Fruit fly (Drosophila melanogaster) whole organism, prepupa: Measurements from ENCODE around the gene CG43965.

Source experiments
- Blimp-1 ChIP-seq: fragments of 200-800 bp; sonication (Bioruptor generic); optimal IDR thresholded peaks from 3 replicates; lab custom pipeline; 2017; ENCODE audit warnings: missing biosample characterization, missing genetic modification characterization, mild to moderate bottlenecking, moderate library complexity, missing genetic modification reagents
- CG10631 ChIP-seq: fragments of 200-800 bp; sonication (Bioruptor generic); optimal IDR thresholded peaks from 2 replicates; lab custom pipeline; 2016; ENCODE audit warnings: missing biosample characterization, missing genetic modification characterization
- CG10669 ChIP-seq: fragments of 200-800 bp; sonication (Bioruptor generic); optimal IDR thresholded peaks from 3 replicates; lab custom pipeline; 2018; ENCODE audit warnings: missing biosample characterization, mild to moderate bottlenecking, missing genetic modification characterization, moderate library complexity
- CG11294 ChIP-seq: fragments of 200-800 bp; sonication (Bioruptor generic); IDR thresholded peaks from 2 replicates; pipeline ENCODE4 v1.3.6; 2022; ENCODE audit warnings: missing biosample characterization, missing genetic modification characterization
- CG11902 ChIP-seq: fragments of 200-800 bp; sonication (Bioruptor generic); optimal IDR thresholded peaks from 3 replicates; lab custom pipeline; 2016; ENCODE audit warnings: missing biosample characterization, missing genetic modification characterization
- CG1621 ChIP-seq: fragments of 200-800 bp; sonication (Bioruptor generic); optimal IDR thresholded peaks from 3 replicates; lab custom pipeline; 2018; ENCODE audit warnings: missing biosample characterization, mild to moderate bottlenecking, missing genetic modification characterization
- CG3032 ChIP-seq: fragments of 200-800 bp; optimal IDR thresholded peaks from 2 replicates; lab custom pipeline; 2019; ENCODE audit warnings: missing biosample characterization, mild to moderate bottlenecking, missing genetic modification characterization, moderate library complexity
- CG31627 ChIP-seq: fragments of 200-800 bp; sonication (Bioruptor generic); optimal IDR thresholded peaks from 3 replicates; lab custom pipeline; 2016; ENCODE audit warnings: missing biosample characterization, missing genetic modification characterization
- CG34406 ChIP-seq: fragments of 200-800 bp; sonication (Bioruptor generic); optimal IDR thresholded peaks from 3 replicates; lab custom pipeline; 2016; ENCODE audit warnings: missing biosample characterization, missing genetic modification characterization
- CG3919 ChIP-seq: fragments of 200-800 bp; sonication (Bioruptor generic); optimal IDR thresholded peaks from 3 replicates; lab custom pipeline; 2016; ENCODE audit warnings: missing biosample characterization, missing genetic modification characterization
- CG4318 ChIP-seq: fragments of 200-800 bp; sonication (Bioruptor generic); optimal IDR thresholded peaks from 3 replicates; lab custom pipeline; 2017; ENCODE audit warnings: missing biosample characterization, mild to moderate bottlenecking, missing genetic modification characterization
- CG6276 ChIP-seq: fragments of 200-800 bp; sonication (Bioruptor generic); optimal IDR thresholded peaks from 2 replicates; lab custom pipeline; 2017; ENCODE audit warnings: missing biosample characterization, mild to moderate bottlenecking, missing genetic modification characterization
- CG6808 ChIP-seq: fragments of 200-800 bp; sonication (Bioruptor generic); optimal IDR thresholded peaks from 3 replicates; lab custom pipeline; 2017; ENCODE audit warnings: missing biosample characterization, missing genetic modification characterization, mild to moderate bottlenecking, moderate library complexity, missing genetic modification reagents
- CG7368 ChIP-seq: fragments of 200-800 bp; sonication (Bioruptor generic); optimal IDR thresholded peaks from 3 replicates; lab custom pipeline; 2016; ENCODE audit warnings: missing biosample characterization, missing genetic modification characterization
- CG8119 ChIP-seq: fragments of 200-800 bp; sonication (Bioruptor generic); IDR thresholded peaks from 3 replicates; pipeline ENCODE4 v1.3.6; 2022; ENCODE audit warnings: missing biosample characterization, missing genetic modification characterization
- CG8319 ChIP-seq: fragments of 200-800 bp; sonication (Bioruptor generic); optimal IDR thresholded peaks from 3 replicates; lab custom pipeline; 2016; ENCODE audit warnings: missing biosample characterization, missing genetic modification characterization
- CG9139 ChIP-seq: fragments of 200-800 bp; sonication (Bioruptor generic); optimal IDR thresholded peaks from 3 replicates; lab custom pipeline; 2017; ENCODE audit warnings: missing biosample characterization, mild to moderate bottlenecking, missing genetic modification characterization
- Eip75B ChIP-seq: fragments of 200-800 bp; sonication (Bioruptor generic); optimal IDR thresholded peaks from 3 replicates; lab custom pipeline; 2016; ENCODE audit warnings: missing biosample characterization, missing genetic modification characterization
- Eip78C ChIP-seq: fragments of 200-800 bp; sonication (Bioruptor generic); peaks from one replicate; lab custom pipeline; 2016; ENCODE audit warnings: missing biosample characterization, missing genetic modification characterization
- Eip93F ChIP-seq: fragments of 200-800 bp; sonication (Bioruptor generic); optimal IDR thresholded peaks from 2 replicates; lab custom pipeline; 2016; ENCODE audit warnings: missing biosample characterization, mild to moderate bottlenecking, missing genetic modification characterization
- Ets21C ChIP-seq: fragments of 200-800 bp; sonication (Bioruptor generic); optimal IDR thresholded peaks from 3 replicates; lab custom pipeline; 2016; ENCODE audit warnings: missing biosample characterization, missing genetic modification characterization
- Ets96B ChIP-seq: fragments of 200-800 bp; optimal IDR thresholded peaks from 2 replicates; lab custom pipeline; 2019; ENCODE audit warnings: missing biosample characterization, mild to moderate bottlenecking, missing genetic modification characterization, moderate library complexity
- Gug ChIP-seq: fragments of 200-800 bp; sonication (Bioruptor generic); IDR thresholded peaks from 2 replicates; pipeline ENCODE4 v1.3.6; 2022; ENCODE audit warnings: missing biosample characterization, missing genetic modification characterization
- Hr38 ChIP-seq: sonication (Bioruptor generic); optimal IDR thresholded peaks from 2 replicates; lab custom pipeline; 2016; ENCODE audit warnings: missing biosample characterization, missing genetic modification characterization
- Hr39 ChIP-seq: fragments of 200-800 bp; sonication (Bioruptor generic); optimal IDR thresholded peaks from 2 replicates; lab custom pipeline; 2016; ENCODE audit warnings: missing biosample characterization, missing genetic modification characterization
- Hr4 ChIP-seq: fragments of 200-800 bp; sonication (Bioruptor generic); optimal IDR thresholded peaks from 3 replicates; lab custom pipeline; 2016; ENCODE audit warnings: missing biosample characterization, missing genetic modification characterization
- Lpt ChIP-seq: fragments of 200-800 bp; sonication (Bioruptor generic); optimal IDR thresholded peaks from 3 replicates; lab custom pipeline; 2016; ENCODE audit warnings: missing biosample characterization, missing genetic modification characterization
- Met ChIP-seq: fragments of 200-800 bp; sonication (Bioruptor generic); optimal IDR thresholded peaks from 3 replicates; lab custom pipeline; 2016; ENCODE audit warnings: missing biosample characterization, missing genetic modification characterization
- Smox ChIP-seq: fragments of 200-800 bp; sonication (Bioruptor generic); optimal IDR thresholded peaks from 3 replicates; lab custom pipeline; 2016; ENCODE audit warnings: missing biosample characterization, missing genetic modification characterization
- Sox102F ChIP-seq: fragments of 200-800 bp; sonication (Bioruptor generic); optimal IDR thresholded peaks from 2 replicates; lab custom pipeline; 2016; ENCODE audit warnings: missing biosample characterization, mild to moderate bottlenecking, missing genetic modification characterization
- Sox14 ChIP-seq: fragments of 200-800 bp; sonication (Bioruptor generic); optimal IDR thresholded peaks from 3 replicates; lab custom pipeline; 2016; ENCODE audit warnings: missing biosample characterization, missing genetic modification characterization
- Sox15 ChIP-seq: fragments of 200-800 bp; sonication (Bioruptor generic); optimal IDR thresholded peaks from 3 replicates; lab custom pipeline; 2016; ENCODE audit warnings: missing biosample characterization, missing genetic modification characterization
- achi ChIP-seq: fragments of 200-800 bp; sonication (Bioruptor generic); optimal IDR thresholded peaks from 3 replicates; lab custom pipeline; 2016; ENCODE audit warnings: missing biosample characterization, missing genetic modification characterization
- acj6 ChIP-seq: fragments of 200-800 bp; sonication (Bioruptor generic); optimal IDR thresholded peaks from 3 replicates; lab custom pipeline; 2016; ENCODE audit warnings: missing biosample characterization, missing genetic modification characterization
- cyc ChIP-seq: fragments of 200-800 bp; sonication (Bioruptor generic); optimal IDR thresholded peaks from 3 replicates; lab custom pipeline; 2016; ENCODE audit warnings: missing biosample characterization, missing genetic modification characterization
- dac ChIP-seq: fragments of 200-800 bp; sonication (Bioruptor generic); optimal IDR thresholded peaks from 2 replicates; lab custom pipeline; 2017; ENCODE audit warnings: missing biosample characterization, mild to moderate bottlenecking, missing genetic modification characterization
- dsx ChIP-seq: fragments of 200-800 bp; optimal IDR thresholded peaks from 3 replicates; lab custom pipeline; 2019; ENCODE audit warnings: missing biosample characterization, mild to moderate bottlenecking, missing genetic modification characterization, moderate library complexity; ENCODE audit not compliant: poor library complexity, severe bottlenecking
- eg ChIP-seq: fragments of 200-800 bp; sonication (Bioruptor generic); IDR thresholded peaks from 3 replicates; pipeline ENCODE4 v1.3.6; 2022; ENCODE audit warnings: missing biosample characterization, missing genetic modification characterization
- esn ChIP-seq: fragments of 200-800 bp; sonication (Bioruptor generic); optimal IDR thresholded peaks from 2 replicates; lab custom pipeline; 2016; ENCODE audit warnings: missing biosample characterization, mild to moderate bottlenecking, missing genetic modification characterization, moderate library complexity
- fd59A ChIP-seq: fragments of 200-800 bp; sonication (Bioruptor generic); optimal IDR thresholded peaks from 2 replicates; lab custom pipeline; 2017; ENCODE audit warnings: missing biosample characterization, mild to moderate bottlenecking, missing genetic modification characterization, missing genetic modification reagents
- fd85E ChIP-seq: fragments of 200-800 bp; sonication (Bioruptor generic); optimal IDR thresholded peaks from 3 replicates; lab custom pipeline; 2016; ENCODE audit warnings: missing biosample characterization, missing genetic modification characterization
- fkh ChIP-seq: fragments of 200-800 bp; sonication (Bioruptor generic); optimal IDR thresholded peaks from 3 replicates; lab custom pipeline; 2017; ENCODE audit warnings: missing biosample characterization, mild to moderate bottlenecking, missing genetic modification characterization, moderate library complexity
- net ChIP-seq: fragments of 200-800 bp; sonication (Bioruptor generic); optimal IDR thresholded peaks from 3 replicates; lab custom pipeline; 2016; ENCODE audit warnings: missing biosample characterization, missing genetic modification characterization
- pdm3 ChIP-seq: fragments of 200-800 bp; sonication (Bioruptor generic); optimal IDR thresholded peaks from 3 replicates; lab custom pipeline; 2016; ENCODE audit warnings: missing biosample characterization, missing genetic modification characterization
- salr ChIP-seq, 2 experiments: fragments of 200-800 bp; sonication (Bioruptor generic); optimal IDR thresholded peaks; 3 replicates each; lab custom pipeline; 2016 to 2018; ENCODE audit warnings: missing biosample characterization in 2 of 2, missing genetic modification characterization in 2 of 2, mild to moderate bottlenecking in 1 of 2
- spab ChIP-seq: fragments of 200-800 bp; sonication (Bioruptor generic); optimal IDR thresholded peaks from 2 replicates; lab custom pipeline; 2017; ENCODE audit warnings: missing biosample characterization, mild to moderate bottlenecking, missing genetic modification characterization, missing genetic modification reagents
- svp ChIP-seq: fragments of 200-800 bp; sonication (Bioruptor generic); peaks from one replicate; lab custom pipeline; 2016; ENCODE audit warnings: missing biosample characterization, missing genetic modification characterization
- topi ChIP-seq: fragments of 200-800 bp; sonication (Bioruptor generic); optimal IDR thresholded peaks from 3 replicates; lab custom pipeline; 2016; ENCODE audit warnings: missing biosample characterization, missing genetic modification characterization
- vri ChIP-seq: fragments of 200-800 bp; sonication (Bioruptor generic); optimal IDR thresholded peaks from 3 replicates; lab custom pipeline; 2016; ENCODE audit warnings: missing biosample characterization, mild to moderate bottlenecking, missing genetic modification characterization

Gene CG43965

dm6 chr3L:8770616-8771229 is 45.1 kb upstream of the CG43965 start:
- TF ChIP-seq CG6276 = no peak
- no peak for TF ChIP-seq Sox102F (GFP tag; lab: Kevin White, UChicago)
- no peak for TF ChIP-seq CG11294 (GFP tag; lab: Robert Waterston, UW)
- no peak for TF ChIP-seq Hr39 (GFP tag; lab: Kevin White, UChicago)
- TF ChIP-seq achi = no peak
- peak; percentile 61 for TF ChIP-seq fkh (GFP tag; lab: Kevin White, UChicago)
- no peak for TF ChIP-seq Lpt (GFP tag; lab: Kevin White, UChicago)
- TF ChIP-seq CG11902 (GFP tag; lab: Kevin White, UChicago) = no peak
- TF ChIP-seq Eip78C (GFP tag; lab: Kevin White, UChicago) = peak; percentile 9
- no peak for TF ChIP-seq cyc (GFP tag; lab: Kevin White, UChicago)
- no peak for TF ChIP-seq CG10631 (GFP tag; lab: Kevin White, UChicago)

dm6 chr3L:8767876-8768275 is 42.3 kb upstream of the CG43965 start:
- peak; percentile 69 for TF ChIP-seq Met (GFP tag; lab: Kevin White, UChicago)
- TF ChIP-seq CG7368 (GFP tag; lab: Kevin White, UChicago) = peak; percentile 58
- peak; percentile 47 for TF ChIP-seq dsx (GFP tag; lab: Kevin White, UChicago)
- TF ChIP-seq achi = peak; percentile 57
- TF ChIP-seq pdm3 (GFP tag; lab: Kevin White, UChicago) = peak; percentile 76
- peak; percentile 45 for TF ChIP-seq vri
- TF ChIP-seq CG6808 (GFP tag; lab: Kevin White, UChicago) = peak; percentile 72
- TF ChIP-seq Blimp-1 (GFP tag; lab: Kevin White, UChicago) = peak; percentile 12
- TF ChIP-seq fd85E = no peak
- peak; percentile 80 for TF ChIP-seq svp (GFP tag; lab: Kevin White, UChicago)
- TF ChIP-seq CG1621 = peak; percentile 55
- TF ChIP-seq Sox15 = peak; percentile 73
- TF ChIP-seq Ets96B (tag; lab: Kevin White, UChicago) = peak; percentile 72
- TF ChIP-seq CG31627 (GFP tag; lab: Kevin White, UChicago) = peak; percentile 72
- peak; percentile 69 for TF ChIP-seq topi (GFP tag; lab: Kevin White, UChicago)
- TF ChIP-seq Eip93F (GFP tag; lab: Kevin White, UChicago) = no peak
- TF ChIP-seq Eip75B (GFP tag; lab: Kevin White, UChicago) = peak; percentile 68
- TF ChIP-seq salr (GFP tag; optimal IDR thresholded peaks at IDR 0.05; lab: Kevin White, UChicago) = peak; percentile 17 to 63
- TF ChIP-seq dac (GFP tag; lab: Kevin White, UChicago) = peak; percentile 36
- TF ChIP-seq Hr4 (GFP tag; lab: Kevin White, UChicago) = peak; percentile 77
- TF ChIP-seq CG10631 (GFP tag; lab: Kevin White, UChicago) = peak; percentile 66
- TF ChIP-seq CG10669 (GFP tag; lab: Kevin White, UChicago) = peak; percentile 69
- peak; percentile 74 for TF ChIP-seq CG3919 (GFP tag; lab: Kevin White, UChicago)
- TF ChIP-seq eg (GFP tag; lab: Robert Waterston, UW) = peak; percentile 74
- TF ChIP-seq Hr38 (GFP tag; lab: Kevin White, UChicago) = no peak
- TF ChIP-seq CG34406 = peak; percentile 65
- peak; percentile 62 for TF ChIP-seq Sox102F (GFP tag; lab: Kevin White, UChicago)
- peak; percentile 48; the same call in 1 of the 2 replicates for TF ChIP-seq Gug (GFP tag; lab: Robert Waterston, UW)
- peak; percentile 79 for TF ChIP-seq net (GFP tag; lab: Kevin White, UChicago)
- peak; percentile 30 for TF ChIP-seq CG9139 (GFP tag; lab: Kevin White, UChicago)
- TF ChIP-seq spab (GFP tag; lab: Kevin White, UChicago) = peak; percentile 65
- TF ChIP-seq fd59A (GFP tag; lab: Kevin White, UChicago) = peak; percentile 72
- peak; percentile 75 for TF ChIP-seq Sox14 (GFP tag; lab: Kevin White, UChicago)
- peak; percentile 48 for TF ChIP-seq CG8319
- peak; percentile 56 for TF ChIP-seq cyc (GFP tag; lab: Kevin White, UChicago)
- TF ChIP-seq esn = peak; percentile 70
- TF ChIP-seq Ets21C (GFP tag; lab: Kevin White, UChicago) = peak; percentile 57
- TF ChIP-seq acj6 = peak; percentile 73
- TF ChIP-seq Smox = peak; percentile 49
- TF ChIP-seq CG3032 (tag; lab: Kevin White, UChicago) = peak; percentile 69
- peak; percentile 74 for TF ChIP-seq CG8119 (GFP tag; lab: Robert Waterston, UW)
- TF ChIP-seq CG4318 = peak; percentile 61
- peak; percentile 95 for TF ChIP-seq Eip78C (GFP tag; lab: Kevin White, UChicago)
- TF ChIP-seq Lpt (GFP tag; lab: Kevin White, UChicago) = peak; percentile 41
